Worm (Caenorhabditis elegans) whole organism, early embryonic: ENCODE results near the gene sdz-36.

Experiments used
- B0310.2 ChIP-seq: sonication (generic microtip); optimal IDR thresholded peaks from 2 replicates; lab custom pipeline; 2016; ENCODE audit warnings: mild to moderate bottlenecking, missing genetic modification characterization, missing compliant biosample characterization
- F13C5.2 ChIP-seq: sonication (generic microtip); optimal IDR thresholded peaks from 2 replicates; lab custom pipeline; 2017; ENCODE audit warnings: mild to moderate bottlenecking, missing genetic modification characterization, inconsistent platforms, missing compliant biosample characterization
- aly-1 ChIP-seq: sonication (generic microtip); optimal IDR thresholded peaks from 2 replicates; lab custom pipeline; 2016; ENCODE audit warnings: missing genetic modification characterization, missing compliant biosample characterization
- ama-1 ChIP-seq: fragments of 150-350 bp; optimal IDR thresholded peaks from 2 replicates; lab custom pipeline; 2014
- ceh-13 ChIP-seq: fragments of 200-800 bp; sonication (Bioruptor generic); optimal IDR thresholded peaks from 2 replicates; lab custom pipeline; 2018; ENCODE audit warnings: mild to moderate bottlenecking, missing genetic modification characterization, missing compliant biosample characterization
- ceh-36 ChIP-seq: sonication (generic microtip); optimal IDR thresholded peaks from 2 replicates; lab custom pipeline; 2016; ENCODE audit warnings: missing genetic modification characterization, inconsistent platforms, missing compliant biosample characterization
- ets-7 ChIP-seq: sonication (generic microtip); optimal IDR thresholded peaks from 2 replicates; lab custom pipeline; 2016; ENCODE audit warnings: missing genotype, missing genetic modification characterization, missing compliant biosample characterization
- flt-1 ChIP-seq: fragments of 200-800 bp; sonication (Bioruptor generic); IDR thresholded peaks from 2 replicates; pipeline ENCODE4 v1.3.6; 2022; ENCODE audit warnings: missing genetic modification characterization, missing compliant biosample characterization
- hmbx-1 ChIP-seq: sonication (generic microtip); optimal IDR thresholded peaks from 2 replicates; lab custom pipeline; 2016; ENCODE audit warnings: mild to moderate bottlenecking, missing genetic modification characterization, missing compliant biosample characterization
- hmg-4 ChIP-seq: fragments of 200-800 bp; sonication (Bioruptor generic); optimal IDR thresholded peaks from 2 replicates; lab custom pipeline; 2018; ENCODE audit warnings: mild to moderate bottlenecking, missing genetic modification characterization, missing compliant biosample characterization
- hnd-1 ChIP-seq: sonication (generic microtip); optimal IDR thresholded peaks from 2 replicates; lab custom pipeline; 2016; ENCODE audit warnings: missing genetic modification characterization, missing compliant biosample characterization
- pes-1 ChIP-seq: fragments of 200-800 bp; sonication (Bioruptor generic); IDR thresholded peaks from 2 replicates; pipeline ENCODE4 v1.3.6; 2022; ENCODE audit warnings: missing genetic modification reagents, missing genetic modification characterization, missing compliant biosample characterization
- scrt-1 ChIP-seq: fragments of 200-800 bp; sonication (Bioruptor generic); IDR thresholded peaks from 2 replicates; pipeline ENCODE4 v1.3.6; 2022; ENCODE audit warnings: missing genetic modification characterization, missing compliant biosample characterization
- sea-1 ChIP-seq: fragments of 200-800 bp; sonication (Bioruptor generic); conservative IDR thresholded peaks from 2 replicates; pipeline ENCODE4 v1.3.6; 2022; ENCODE audit warnings: missing genetic modification characterization, missing compliant biosample characterization
- tbx-11 ChIP-seq: fragments of 200-800 bp; sonication (Bioruptor generic); IDR thresholded peaks from 2 replicates; pipeline ENCODE4 v1.3.6; 2022; ENCODE audit warnings: missing genetic modification characterization, missing compliant biosample characterization
- tbx-37 ChIP-seq: fragments of 200-800 bp; sonication (Bioruptor generic); conservative IDR thresholded peaks from 2 replicates; pipeline ENCODE4 v1.3.6; 2022; ENCODE audit warnings: missing genetic modification reagents, missing genetic modification characterization, missing compliant biosample characterization
- tra-4 ChIP-seq: sonication (generic microtip); optimal IDR thresholded peaks from 2 replicates; lab custom pipeline; 2017; ENCODE audit warnings: missing genetic modification characterization, missing compliant biosample characterization

The sdz-36 gene

DNA sequence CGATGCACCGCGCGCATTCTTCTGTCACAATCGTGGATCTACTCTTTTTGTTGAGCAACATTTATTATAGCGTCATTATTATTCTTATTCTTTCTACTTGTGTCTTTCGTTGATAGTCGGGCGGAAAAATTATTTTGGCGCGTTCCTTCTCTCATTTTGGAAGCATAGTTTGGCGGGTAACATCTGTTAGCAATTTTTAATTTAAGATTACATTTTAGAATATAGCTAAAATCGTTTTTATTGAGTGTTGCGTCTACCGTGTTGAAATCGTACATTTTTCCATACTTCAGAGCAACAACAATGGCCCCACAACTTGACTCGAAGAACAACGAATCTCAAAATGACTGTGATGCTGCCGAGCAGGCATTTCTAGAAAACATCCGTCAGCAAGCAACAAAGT is at the start of gene sdz-36:
TSS of gene sdz-36 (plus strand) at position 301 of the 400 bp plus-strand sequence.
- no peak for TF ChIP-seq ama-1
- no peak for TF ChIP-seq flt-1 (GFP tag; lab: Robert Waterston, UW)
- no peak for TF ChIP-seq tra-4 (tag; lab: Kevin White, UChicago)
- no peak for TF ChIP-seq sea-1 (GFP tag; lab: Robert Waterston, UW)

DNA sequence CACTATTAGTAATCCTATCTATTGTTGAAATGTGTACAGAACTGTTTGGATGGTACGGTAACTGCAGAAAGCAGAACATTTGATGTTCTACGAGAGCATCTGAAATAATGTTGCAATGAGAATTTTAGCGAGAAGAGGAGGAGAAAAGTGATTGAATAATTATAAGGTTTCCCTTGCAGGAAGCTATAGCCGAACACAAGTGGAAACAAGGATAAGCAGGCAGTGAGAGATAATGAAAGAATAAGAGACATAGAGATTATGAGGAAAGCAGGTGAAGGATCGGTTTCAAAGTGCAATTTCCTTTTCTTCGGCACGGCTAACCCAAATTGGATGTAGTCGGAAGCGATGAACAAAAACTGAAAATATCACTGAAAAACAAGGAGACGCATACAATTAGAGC is 48.8 kb upstream of the sdz-36 start, which contains the start of gene del-2:
TSS of gene del-2 (minus strand) at position 101 of the 400 bp plus-strand sequence.
- TF ChIP-seq ceh-36 (no peak), flt-1 (GFP tag; lab: Robert Waterston, UW) (no peak), sea-1 (GFP tag; lab: Robert Waterston, UW) (no peak), ama-1 (no peak), ets-7 (tag; lab: Kevin White, UChicago) (no peak), B0310.2 (tag; lab: Kevin White, UChicago) (no peak), scrt-1 (no peak), F13C5.2 (tag; lab: Kevin White, UChicago) (no peak), tbx-11 (GFP tag; lab: Robert Waterston, UW) (no peak), aly-1 (no peak), pes-1 (GFP tag; lab: Robert Waterston, UW) (no peak), hmbx-1 (tag; lab: Kevin White, UChicago) (no peak), hnd-1 (tag; lab: Kevin White, UChicago) (no peak), hmg-4 (GFP tag; lab: Kevin White, UChicago) (no peak), ceh-13 (GFP tag; lab: Kevin White, UChicago) (no peak), tbx-37 (no peak), tra-4 (tag; lab: Kevin White, UChicago) (no peak)

DNA sequence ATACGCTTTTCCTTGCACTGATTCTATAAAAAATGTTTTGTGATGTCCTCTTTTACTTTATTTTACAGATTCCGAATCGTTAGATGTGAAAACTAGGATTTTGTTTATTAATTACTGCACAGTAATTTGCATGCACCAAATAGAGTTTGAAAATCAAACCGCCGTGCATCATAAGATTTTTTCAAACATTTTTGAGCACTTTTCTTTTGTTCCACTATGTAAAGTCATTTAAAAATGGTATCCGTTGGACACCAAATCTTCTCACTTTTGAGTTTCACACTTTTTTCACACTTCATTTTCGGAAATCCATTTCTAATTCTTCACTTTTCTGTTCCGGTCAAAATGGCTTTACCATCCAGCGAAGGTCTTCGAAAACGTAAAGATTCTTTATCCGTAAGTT is 47.6 kb upstream of the sdz-36 start, which contains the start of gene degl-2:
TSS of gene degl-2 (plus strand) at position 301 of the 400 bp plus-strand sequence.
- TF ChIP-seq pes-1 (GFP tag; lab: Robert Waterston, UW) (no peak), ceh-36 (no peak), flt-1 (GFP tag; lab: Robert Waterston, UW) (no peak), tbx-11 (GFP tag; lab: Robert Waterston, UW) (no peak), tbx-37 (no peak), B0310.2 (tag; lab: Kevin White, UChicago) (no peak), sea-1 (GFP tag; lab: Robert Waterston, UW) (no peak)

- no peak for TF ChIP-seq hmg-4 (GFP tag; lab: Kevin White, UChicago)
- peak; percentile 1 for TF ChIP-seq F13C5.2 (tag; lab: Kevin White, UChicago)
Measured at ce11 chrIV:9647789-9648361, 42.9 kb upstream of the sdz-36 start, which contains the start of gene amph-1. Gene amph-1 (minus strand): TSS chrIV:9647873.

DNA sequence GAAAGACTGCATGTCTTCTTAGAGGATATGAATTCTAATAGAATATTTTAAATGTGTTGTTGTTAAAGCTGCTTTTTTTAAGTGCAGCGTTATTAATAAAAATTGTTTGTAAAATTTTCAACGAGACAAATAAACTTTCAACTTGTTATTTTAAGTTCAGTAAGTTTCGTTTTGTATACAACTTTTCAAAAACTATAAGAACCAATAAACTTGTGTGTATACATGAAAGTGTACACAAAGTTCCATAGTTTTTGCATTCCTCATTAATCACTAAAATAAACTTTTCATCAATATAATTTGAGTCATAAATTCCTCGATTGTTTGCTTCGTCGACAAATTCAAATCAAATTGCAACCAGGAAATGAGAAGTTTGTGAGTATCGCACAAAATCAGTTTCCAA is 42.1 kb upstream of the sdz-36 start, which contains the start of gene srm-3:
TSS of gene srm-3 (plus strand) at position 301 of the 400 bp plus-strand sequence.
- TF ChIP-seq aly-1 = no peak
- TF ChIP-seq tbx-37 = no peak
- TF ChIP-seq ama-1 = no peak
- TF ChIP-seq hnd-1 (tag; lab: Kevin White, UChicago) = no peak

- TF ChIP-seq tra-4 (tag; lab: Kevin White, UChicago) (no peak), scrt-1 (no peak), ceh-36 (no peak), hmg-4 (GFP tag; lab: Kevin White, UChicago) (no peak), flt-1 (GFP tag; lab: Robert Waterston, UW) (no peak), ceh-13 (GFP tag; lab: Kevin White, UChicago) (no peak), tbx-37 (no peak), aly-1 (no peak), hmbx-1 (tag; lab: Kevin White, UChicago) (no peak), sea-1 (GFP tag; lab: Robert Waterston, UW) (no peak), ets-7 (tag; lab: Kevin White, UChicago) (no peak), B0310.2 (tag; lab: Kevin White, UChicago) (no peak), pes-1 (GFP tag; lab: Robert Waterston, UW) (no peak), hnd-1 (tag; lab: Kevin White, UChicago) (no peak), ama-1 (no peak), F13C5.2 (tag; lab: Kevin White, UChicago) (no peak), tbx-11 (GFP tag; lab: Robert Waterston, UW) (no peak)
Measured at ce11 chrIV:9651234-9651633, 39.5 kb upstream of the sdz-36 start, which contains the start of gene chca-1. Gene chca-1 (plus strand): TSS chrIV:9651394.

- TF ChIP-seq B0310.2 (tag; lab: Kevin White, UChicago) = no peak
- TF ChIP-seq tra-4 (tag; lab: Kevin White, UChicago) = no peak
- no peak for TF ChIP-seq hmg-4 (GFP tag; lab: Kevin White, UChicago)
- no peak for TF ChIP-seq hnd-1 (tag; lab: Kevin White, UChicago)
- TF ChIP-seq hmbx-1 (tag; lab: Kevin White, UChicago) = no peak
- no peak for TF ChIP-seq flt-1 (GFP tag; lab: Robert Waterston, UW)
- TF ChIP-seq pes-1 (GFP tag; lab: Robert Waterston, UW) = no peak
- TF ChIP-seq aly-1 = no peak
- no peak for TF ChIP-seq ets-7 (tag; lab: Kevin White, UChicago)
- no peak for TF ChIP-seq ceh-36
- no peak for TF ChIP-seq sea-1 (GFP tag; lab: Robert Waterston, UW)
- TF ChIP-seq tbx-37 = no peak
- no peak for TF ChIP-seq scrt-1
- TF ChIP-seq tbx-11 (GFP tag; lab: Robert Waterston, UW) = no peak
- no peak for TF ChIP-seq ceh-13 (GFP tag; lab: Kevin White, UChicago)
- no peak for TF ChIP-seq ama-1
- TF ChIP-seq F13C5.2 (tag; lab: Kevin White, UChicago) = no peak
Measured at ce11 chrIV:9653184-9653583, 37.6 kb upstream of the sdz-36 start, which contains the start of gene F58G6.3. Gene F58G6.3 (plus strand): TSS chrIV:9653535.

DNA sequence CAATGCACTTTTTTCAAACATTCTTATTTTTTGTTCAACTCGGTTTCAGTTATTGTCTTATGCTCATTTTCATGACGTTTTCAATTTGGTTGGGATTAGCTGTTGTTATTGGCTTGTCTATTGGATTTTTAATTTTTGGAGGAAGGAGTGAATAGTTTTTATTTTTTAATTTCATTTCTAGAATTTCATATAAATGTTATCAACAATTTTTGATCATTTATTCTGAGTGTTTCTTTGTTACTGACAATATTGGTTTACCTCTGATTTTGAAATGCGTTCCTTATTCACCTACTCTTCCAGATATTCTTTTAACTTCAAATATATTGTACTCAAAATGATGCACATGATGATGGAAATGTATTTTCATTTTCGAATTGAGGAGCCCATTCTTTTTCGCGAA is 36.7 kb upstream of the sdz-36 start, which contains the start of gene F58G6.7:
TSS of gene F58G6.7 (plus strand) at position 301 of the 400 bp plus-strand sequence.
- TF ChIP-seq sea-1 (GFP tag; lab: Robert Waterston, UW) = no peak
- TF ChIP-seq hmg-4 (GFP tag; lab: Kevin White, UChicago) = no peak
- TF ChIP-seq ceh-36 = no peak
- TF ChIP-seq tra-4 (tag; lab: Kevin White, UChicago) = no peak
- TF ChIP-seq hnd-1 (tag; lab: Kevin White, UChicago) = no peak
- no peak for TF ChIP-seq pes-1 (GFP tag; lab: Robert Waterston, UW)
- TF ChIP-seq tbx-11 (GFP tag; lab: Robert Waterston, UW) = no peak
- no peak for TF ChIP-seq hmbx-1 (tag; lab: Kevin White, UChicago)
